Fruit fly (Drosophila melanogaster) whole organism, embryonic: ENCODE data around the gene CG7367.

Experiments used
- B-H2 ChIP-seq: fragments of 200-800 bp; sonication (Bioruptor generic); optimal IDR thresholded peaks from 2 replicates; lab custom pipeline; 2018; ENCODE audit warnings: missing biosample characterization, mild to moderate bottlenecking, missing genetic modification characterization
- CG10366 ChIP-seq: fragments of 200-800 bp; sonication (Bioruptor generic); IDR thresholded peaks from 2 replicates; pipeline ENCODE4 v1.3.6; 2022; ENCODE audit warnings: missing biosample characterization, missing genetic modification characterization
- CG11398 ChIP-seq: fragments of 200-800 bp; sonication (Bioruptor generic); optimal IDR thresholded peaks from 2 replicates; lab custom pipeline; 2016; ENCODE audit warnings: missing biosample characterization, missing genetic modification characterization
- CG11723 ChIP-seq: fragments of 200-800 bp; sonication (Bioruptor generic); optimal IDR thresholded peaks from 2 replicates; lab custom pipeline; 2017; ENCODE audit warnings: missing biosample characterization, mild to moderate bottlenecking, missing genetic modification characterization
- CG1233 ChIP-seq: fragments of 200-800 bp; sonication (Bioruptor generic); optimal IDR thresholded peaks from 4 replicates; lab custom pipeline; 2018; ENCODE audit warnings: missing biosample characterization, mild to moderate bottlenecking, missing genetic modification characterization
- CG12744 ChIP-seq: fragments of 200-800 bp; sonication (Bioruptor generic); optimal IDR thresholded peaks from 2 replicates; lab custom pipeline; 2016; ENCODE audit warnings: missing biosample characterization, missing genetic modification characterization
- CG14050 ChIP-seq: fragments of 200-800 bp; sonication (Bioruptor generic); IDR thresholded peaks from 3 replicates; pipeline ENCODE4 v1.3.6; 2022; ENCODE audit warnings: missing biosample characterization, missing genetic modification characterization
- CG14441 ChIP-seq: fragments of 200-800 bp; sonication (Bioruptor generic); IDR thresholded peaks from 2 replicates; pipeline ENCODE4 v1.3.6; 2022; ENCODE audit warnings: missing biosample characterization, missing genetic modification characterization
- CG15073 ChIP-seq: fragments of 200-800 bp; sonication (Bioruptor generic); optimal IDR thresholded peaks from 2 replicates; lab custom pipeline; 2016; ENCODE audit warnings: missing biosample characterization, missing genetic modification characterization
- CG15269 ChIP-seq: fragments of 200-800 bp; sonication (Bioruptor generic); optimal IDR thresholded peaks from 2 replicates; lab custom pipeline; 2018; ENCODE audit warnings: missing biosample characterization, mild to moderate bottlenecking, missing genetic modification characterization, moderate library complexity
- CG1603 ChIP-seq: fragments of 200-800 bp; sonication (Bioruptor generic); optimal IDR thresholded peaks from 2 replicates; lab custom pipeline; 2019; ENCODE audit warnings: missing biosample characterization, mild to moderate bottlenecking, missing genetic modification characterization, moderate library complexity
- CG1647 ChIP-seq: fragments of 200-800 bp; sonication (Bioruptor generic); optimal IDR thresholded peaks from 3 replicates; lab custom pipeline; 2016; ENCODE audit warnings: missing biosample characterization, missing genetic modification characterization
- CG16815 ChIP-seq: fragments of 200-800 bp; sonication (Bioruptor generic); optimal IDR thresholded peaks from 3 replicates; lab custom pipeline; 2017; ENCODE audit warnings: missing biosample characterization, mild to moderate bottlenecking, missing genetic modification characterization
- CG17912 ChIP-seq: fragments of 200-800 bp; sonication (Bioruptor generic); optimal IDR thresholded peaks from 2 replicates; lab custom pipeline; 2018; ENCODE audit warnings: missing biosample characterization, mild to moderate bottlenecking, missing genetic modification characterization
- CG1832 ChIP-seq: fragments of 200-800 bp; sonication (Bioruptor generic); optimal IDR thresholded peaks from 2 replicates; lab custom pipeline; 2017; ENCODE audit warnings: missing biosample characterization, mild to moderate bottlenecking, missing genetic modification characterization, inconsistent platforms
- CG18599 ChIP-seq: fragments of 200-800 bp; sonication (Bioruptor generic); optimal IDR thresholded peaks from 3 replicates; lab custom pipeline; 2017; ENCODE audit warnings: missing biosample characterization, missing genetic modification characterization, mild to moderate bottlenecking, moderate library complexity, missing genetic modification reagents
- CG2712 ChIP-seq: fragments of 200-800 bp; optimal IDR thresholded peaks from 3 replicates; lab custom pipeline; 2019; ENCODE audit warnings: missing biosample characterization, mild to moderate bottlenecking, missing genetic modification characterization, moderate library complexity
- CG2889 ChIP-seq: fragments of 200-800 bp; sonication (Bioruptor generic); IDR thresholded peaks from 3 replicates; pipeline ENCODE4 v1.3.6; 2022; ENCODE audit warnings: missing biosample characterization, missing genetic modification characterization
- CG3847 ChIP-seq: fragments of 200-800 bp; sonication (Bioruptor generic); IDR thresholded peaks from 2 replicates; pipeline ENCODE4 v1.3.6; 2022; ENCODE audit warnings: missing biosample characterization, missing genetic modification characterization
- CG4730 ChIP-seq: fragments of 200-800 bp; sonication (Bioruptor generic); IDR thresholded peaks from 2 replicates; pipeline ENCODE4 v1.3.6; 2022; ENCODE audit warnings: missing biosample characterization, missing genetic modification characterization
- CG5180 ChIP-seq: fragments of 200-800 bp; sonication (Bioruptor generic); optimal IDR thresholded peaks from 3 replicates; lab custom pipeline; 2017; ENCODE audit warnings: missing biosample characterization, missing genetic modification characterization, mild to moderate bottlenecking, moderate library complexity, missing genetic modification reagents
- CG6272 ChIP-seq: fragments of 200-800 bp; sonication (Bioruptor generic); IDR thresholded peaks from 2 replicates; pipeline ENCODE4 v1.3.6; 2022; ENCODE audit warnings: missing biosample characterization, missing genetic modification characterization
- CG6854 ChIP-seq: fragments of 200-800 bp; sonication (Bioruptor generic); optimal IDR thresholded peaks from 3 replicates; lab custom pipeline; 2017; ENCODE audit warnings: missing biosample characterization, mild to moderate bottlenecking, missing genetic modification characterization
- CG7928 ChIP-seq: fragments of 200-800 bp; sonication (Bioruptor generic); optimal IDR thresholded peaks from 2 replicates; lab custom pipeline; 2017; ENCODE audit warnings: missing biosample characterization, mild to moderate bottlenecking, missing genetic modification characterization
- CG8388 ChIP-seq: fragments of 200-800 bp; sonication (Bioruptor generic); optimal IDR thresholded peaks from 2 replicates; lab custom pipeline; 2019; ENCODE audit warnings: missing biosample characterization, mild to moderate bottlenecking, missing genetic modification characterization, moderate library complexity
- CHES-1-like ChIP-seq: fragments of 200-800 bp; sonication (Bioruptor generic); optimal IDR thresholded peaks from 2 replicates; lab custom pipeline; 2016; ENCODE audit warnings: missing biosample characterization, missing genetic modification characterization
- D ChIP-seq, 2 experiments: fragments of 200-800 bp in 1 of 2; fragments of >200 bp in 1 of 2; sonication (Bioruptor generic) in 1 of 2; optimal IDR thresholded peaks; 2 replicates in 1 of 2; 3 replicates in 1 of 2; lab custom pipeline; 2017; ENCODE audit warnings: mild to moderate bottlenecking in 1 of 2, missing biosample characterization in 1 of 2, missing genetic modification characterization in 1 of 2, missing genetic modification reagents in 1 of 2
- MTF-1 ChIP-seq: fragments of 200-800 bp; sonication (Bioruptor generic); optimal IDR thresholded peaks from 2 replicates; lab custom pipeline; 2018; ENCODE audit warnings: missing biosample characterization, mild to moderate bottlenecking, missing genetic modification characterization, borderline replicate concordance
- Meics ChIP-seq: fragments of 200-800 bp; sonication (Bioruptor generic); optimal IDR thresholded peaks from 2 replicates; lab custom pipeline; 2017; ENCODE audit warnings: missing biosample characterization, mild to moderate bottlenecking, missing genetic modification characterization
- NC2α ChIP-seq: fragments of 200-800 bp; sonication (Bioruptor generic); optimal IDR thresholded peaks from 2 replicates; lab custom pipeline; 2016; ENCODE audit warnings: missing biosample characterization, missing genetic modification characterization
- Nf-YB ChIP-seq: fragments of 200-800 bp; sonication (Bioruptor generic); optimal IDR thresholded peaks from 3 replicates; lab custom pipeline; 2019; ENCODE audit warnings: missing biosample characterization, mild to moderate bottlenecking, missing genetic modification characterization, moderate library complexity
- Nf-YC ChIP-seq: fragments of 200-800 bp; optimal IDR thresholded peaks from 3 replicates; lab custom pipeline; 2019; ENCODE audit warnings: missing biosample characterization, mild to moderate bottlenecking, missing genetic modification characterization, moderate library complexity
- Ravus ChIP-seq: fragments of 200-800 bp; sonication (Bioruptor generic); IDR thresholded peaks from 2 replicates; pipeline ENCODE4 v1.3.6; 2022; ENCODE audit warnings: missing biosample characterization, missing genetic modification characterization
- Rfx ChIP-seq: fragments of 200-800 bp; sonication (Bioruptor generic); IDR thresholded peaks from 2 replicates; pipeline ENCODE4 v1.3.6; 2022; ENCODE audit warnings: missing biosample characterization, missing genetic modification characterization
- Sox100B ChIP-seq: fragments of 200-800 bp; sonication (Bioruptor generic); optimal IDR thresholded peaks from 3 replicates; lab custom pipeline; 2018; ENCODE audit warnings: missing biosample characterization, mild to moderate bottlenecking, missing genetic modification characterization
- YL-1 ChIP-seq: fragments of 200-800 bp; sonication (Bioruptor generic); optimal IDR thresholded peaks from 3 replicates; lab custom pipeline; 2017; ENCODE audit warnings: missing biosample characterization, mild to moderate bottlenecking, missing genetic modification characterization
- abd-A ChIP-seq: fragments of 200-800 bp; sonication (Bioruptor generic); optimal IDR thresholded peaks from 3 replicates; lab custom pipeline; 2019; ENCODE audit warnings: missing biosample characterization, mild to moderate bottlenecking, missing genetic modification characterization, moderate library complexity
- bigmax ChIP-seq: fragments of 200-800 bp; sonication (Bioruptor generic); optimal IDR thresholded peaks from 2 replicates; lab custom pipeline; 2018; ENCODE audit warnings: missing biosample characterization, mild to moderate bottlenecking, missing genetic modification characterization
- br ChIP-seq: fragments of >200 bp; optimal IDR thresholded peaks from 2 replicates; lab custom pipeline; 2017
- dpn ChIP-seq, 2 experiments: fragments of 200-800 bp; sonication (Bioruptor generic); optimal IDR thresholded peaks; 3 replicates each; lab custom pipeline; 2016; ENCODE audit warnings: missing biosample characterization in 2 of 2, missing genetic modification characterization in 2 of 2
- gem ChIP-seq: fragments of 200-800 bp; sonication (Bioruptor generic); optimal IDR thresholded peaks from 2 replicates; lab custom pipeline; 2019; ENCODE audit warnings: missing biosample characterization, mild to moderate bottlenecking, missing genetic modification characterization, moderate library complexity
- gfzf ChIP-seq: fragments of 200-800 bp; sonication (Bioruptor generic); optimal IDR thresholded peaks from 2 replicates; lab custom pipeline; 2016; ENCODE audit warnings: missing biosample characterization, mild to moderate bottlenecking, missing genetic modification characterization, moderate library complexity
- nerfin-1 ChIP-seq: fragments of 200-800 bp; sonication (Bioruptor generic); optimal IDR thresholded peaks from 3 replicates; lab custom pipeline; 2019; ENCODE audit warnings: missing biosample characterization, mild to moderate bottlenecking, missing genetic modification characterization, moderate library complexity
- pros ChIP-seq: fragments of 200-800 bp; sonication (Bioruptor generic); optimal IDR thresholded peaks from 3 replicates; lab custom pipeline; 2019; ENCODE audit warnings: missing biosample characterization, mild to moderate bottlenecking, missing genetic modification characterization, moderate library complexity
- run ChIP-seq: fragments of 200-800 bp; sonication (Bioruptor generic); optimal IDR thresholded peaks from 3 replicates; lab custom pipeline; 2018; ENCODE audit warnings: missing biosample characterization, mild to moderate bottlenecking, missing genetic modification characterization
- scrt ChIP-seq: fragments of 200-800 bp; sonication (Bioruptor generic); optimal IDR thresholded peaks from 2 replicates; lab custom pipeline; 2018; ENCODE audit warnings: missing biosample characterization, mild to moderate bottlenecking, missing genetic modification characterization, moderate library complexity
- sob ChIP-seq: fragments of 200-800 bp; sonication (Bioruptor generic); IDR thresholded peaks from 2 replicates; pipeline ENCODE4 v1.3.6; 2022; ENCODE audit warnings: missing biosample characterization, missing genetic modification characterization
- tap ChIP-seq: fragments of 200-800 bp; optimal IDR thresholded peaks from 3 replicates; lab custom pipeline; 2019; ENCODE audit warnings: missing biosample characterization, mild to moderate bottlenecking, missing genetic modification characterization, moderate library complexity
- tna ChIP-seq: fragments of 200-800 bp; sonication (Bioruptor generic); IDR thresholded peaks from 2 replicates; pipeline ENCODE4 v1.3.6; 2022; ENCODE audit warnings: missing biosample characterization, missing genetic modification characterization; ENCODE audit not compliant: partially characterized antibody
- wdn ChIP-seq: fragments of 200-800 bp; sonication (Bioruptor generic); IDR thresholded peaks from 2 replicates; pipeline ENCODE4 v1.3.6; 2022; ENCODE audit warnings: missing biosample characterization, missing genetic modification characterization

Gene CG7367

DNA sequence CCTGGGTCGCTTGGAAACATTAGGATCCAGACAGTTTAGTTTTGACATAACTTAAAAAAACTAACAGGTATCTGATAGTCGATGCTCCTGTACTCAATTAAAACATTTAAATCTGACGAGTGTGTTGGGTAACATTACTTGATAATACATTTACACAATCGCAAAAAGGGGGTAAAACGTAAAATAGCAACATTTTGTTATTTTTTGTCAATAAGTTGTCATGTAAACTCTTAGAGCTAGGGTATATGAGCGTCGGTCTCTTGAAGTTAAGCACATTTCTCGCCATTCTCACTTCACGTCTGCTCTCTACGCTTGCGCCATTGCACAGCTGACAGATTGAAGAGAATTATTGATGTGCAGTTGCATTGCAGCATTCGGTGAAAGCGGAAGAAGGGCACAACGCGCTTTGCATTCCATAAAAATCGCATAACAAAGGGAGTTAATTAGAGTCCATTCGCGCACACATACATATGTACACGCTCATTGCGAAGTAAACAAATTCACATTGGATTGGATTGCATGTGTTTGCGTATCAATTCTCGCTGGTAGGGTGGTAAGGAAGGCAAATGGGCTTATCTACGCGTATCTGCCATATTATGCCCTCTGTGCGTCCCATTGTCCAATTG is 54.6 kb downstream of the CG7367 start (continued):
- TF ChIP-seq gem (tag; lab: Kevin White, UChicago) (peak; percentile 46), CG18599 (GFP tag; lab: Kevin White, UChicago) (peak; percentile 18), Ravus (GFP tag; lab: Robert Waterston, UW) (no peak), Nf-YC (tag; lab: Kevin White, UChicago) (no peak), CG2712 (tag; lab: Kevin White, UChicago) (peak; percentile 22), dpn (GFP tag; optimal IDR thresholded peaks at IDR 0.05; lab: Kevin White, UChicago) (peak; percentile 27 to 31), CG14441 (0 out of 2 replicates have a peak, but pooled peaks have one; percentile 8), pros (GFP tag; lab: Kevin White, UChicago) (no peak), CG1603 (tag; lab: Kevin White, UChicago) (peak; percentile 13), tap (tag; lab: Kevin White, UChicago) (no peak), CG2889 (GFP tag; lab: Robert Waterston, UW) (no peak), CG6854 (no peak), MTF-1 (no peak), CG3847 (no peak), bigmax (GFP tag; lab: Kevin White, UChicago) (no peak), B-H2 (GFP tag; lab: Kevin White, UChicago) (no peak), CHES-1-like (GFP tag; lab: Kevin White, UChicago) (no peak), CG1647 (GFP tag; lab: Kevin White, UChicago) (no peak), nerfin-1 (tag; lab: Kevin White, UChicago) (no peak), YL-1 (no peak), abd-A (tag; lab: Kevin White, UChicago) (no peak), CG6272 (GFP tag; lab: Robert Waterston, UW) (no peak), CG16815 (GFP tag; lab: Kevin White, UChicago) (no peak), Meics (GFP tag; lab: Kevin White, UChicago) (peak; percentile 39), Rfx (no peak), CG15073 (GFP tag; lab: Kevin White, UChicago) (no peak), wdn (GFP tag; lab: Robert Waterston, UW) (no peak), Sox100B (GFP tag; lab: Kevin White, UChicago) (no peak), run (tag; lab: Kevin White, UChicago) (no peak), CG12744 (GFP tag; lab: Kevin White, UChicago) (no peak), tna (peak; percentile 68; the same call in 1 of the 2 replicates), CG11398 (GFP tag; lab: Kevin White, UChicago) (no peak), CG8388 (no peak), sob (no peak), CG1233 (no peak), gfzf (GFP tag; lab: Kevin White, UChicago) (no peak), CG17912 (GFP tag; lab: Kevin White, UChicago) (no peak), D (optimal IDR thresholded peaks at IDR 0.05; lab: Kevin White, UChicago) (no peak), D (GFP tag; optimal IDR thresholded peaks at IDR 0.05; lab: Kevin White, UChicago) (no peak), CG14050 (no peak), CG4730 (GFP tag; lab: Robert Waterston, UW) (no peak), scrt (GFP tag; lab: Kevin White, UChicago) (peak; percentile 28), br (no peak), CG10366 (GFP tag; lab: Robert Waterston, UW) (no peak), NC2α (GFP tag; lab: Kevin White, UChicago) (no peak), Nf-YB (GFP tag; lab: Kevin White, UChicago) (no peak), CG5180 (GFP tag; lab: Kevin White, UChicago) (no peak), CG11723 (GFP tag; lab: Kevin White, UChicago) (no peak), CG15269 (no peak), CG7928 (GFP tag; lab: Kevin White, UChicago) (no peak), CG1832 (no peak)
